Fruit fly (Drosophila melanogaster) whole organism, embryonic: ENCODE measurements around the gene eloF.

Experiments
- Adf1 ChIP-seq: fragments of 200-800 bp; sonication (Bioruptor generic); IDR thresholded peaks from 2 replicates; pipeline ENCODE4 v1.3.6; 2022; ENCODE audit warnings: missing biosample characterization, missing genetic modification characterization
- Asciz ChIP-seq: fragments of 200-800 bp; sonication (Bioruptor generic); optimal IDR thresholded peaks from 2 replicates; lab custom pipeline; 2017; ENCODE audit warnings: missing biosample characterization, mild to moderate bottlenecking, missing genetic modification characterization, missing genetic modification reagents
- B-H1 ChIP-seq: fragments of 200-800 bp; sonication (Bioruptor generic); IDR thresholded peaks from 3 replicates; pipeline ENCODE4 v1.3.6; 2022; ENCODE audit warnings: missing biosample characterization, missing genetic modification characterization
- CG10959 ChIP-seq: fragments of 200-800 bp; sonication (Bioruptor generic); IDR thresholded peaks from 2 replicates; pipeline ENCODE4 v1.3.6; 2022; ENCODE audit warnings: missing biosample characterization, missing genetic modification characterization
- CG11093 ChIP-seq: fragments of 200-800 bp; sonication (Bioruptor generic); IDR thresholded peaks from 3 replicates; pipeline ENCODE4 v1.3.6; 2022; ENCODE audit warnings: missing biosample characterization, missing genetic modification characterization
- CG12219 ChIP-seq: fragments of 200-800 bp; sonication (Bioruptor generic); optimal IDR thresholded peaks from 3 replicates; lab custom pipeline; 2018; ENCODE audit warnings: missing biosample characterization, mild to moderate bottlenecking, missing genetic modification characterization
- CG12769 ChIP-seq: fragments of 200-800 bp; sonication (Bioruptor generic); optimal IDR thresholded peaks from 2 replicates; lab custom pipeline; 2019; ENCODE audit warnings: missing biosample characterization, mild to moderate bottlenecking, missing genetic modification characterization, moderate library complexity
- CG15601 ChIP-seq: fragments of 200-800 bp; sonication (Bioruptor generic); optimal IDR thresholded peaks from 3 replicates; lab custom pipeline; 2019; ENCODE audit warnings: missing biosample characterization, mild to moderate bottlenecking, missing genetic modification characterization, moderate library complexity
- CG2129 ChIP-seq: fragments of 200-800 bp; sonication (Bioruptor generic); IDR thresholded peaks from 2 replicates; pipeline ENCODE4 v1.3.6; 2022; ENCODE audit warnings: missing biosample characterization, missing genetic modification characterization; ENCODE audit not compliant: partially characterized antibody
- CG2712 ChIP-seq: fragments of 200-800 bp; optimal IDR thresholded peaks from 3 replicates; lab custom pipeline; 2019; ENCODE audit warnings: missing biosample characterization, mild to moderate bottlenecking, missing genetic modification characterization, moderate library complexity
- CG2875 ChIP-seq: fragments of 200-800 bp; sonication (Bioruptor generic); optimal IDR thresholded peaks from 2 replicates; lab custom pipeline; 2017; ENCODE audit warnings: missing biosample characterization, mild to moderate bottlenecking, missing genetic modification characterization, missing genetic modification reagents
- CG33557 ChIP-seq: fragments of 200-800 bp; sonication (Bioruptor generic); optimal IDR thresholded peaks from 2 replicates; lab custom pipeline; 2019; ENCODE audit warnings: missing biosample characterization, mild to moderate bottlenecking, missing genetic modification characterization, moderate library complexity
- CG4424 ChIP-seq: fragments of 200-800 bp; sonication (Bioruptor generic); optimal IDR thresholded peaks from 3 replicates; lab custom pipeline; 2016; ENCODE audit warnings: missing biosample characterization, missing genetic modification characterization
- CG8359 ChIP-seq: fragments of 200-800 bp; sonication (Bioruptor generic); optimal IDR thresholded peaks from 2 replicates; lab custom pipeline; 2017; ENCODE audit warnings: missing biosample characterization, mild to moderate bottlenecking, missing genetic modification characterization, borderline replicate concordance
- CG8388 ChIP-seq: fragments of 200-800 bp; sonication (Bioruptor generic); optimal IDR thresholded peaks from 2 replicates; lab custom pipeline; 2019; ENCODE audit warnings: missing biosample characterization, mild to moderate bottlenecking, missing genetic modification characterization, moderate library complexity
- CG9727 ChIP-seq: fragments of 200-800 bp; sonication (Bioruptor generic); optimal IDR thresholded peaks from 3 replicates; lab custom pipeline; 2017; ENCODE audit warnings: missing biosample characterization, mild to moderate bottlenecking, missing genetic modification characterization
- D19A ChIP-seq: fragments of 200-800 bp; optimal IDR thresholded peaks from 3 replicates; lab custom pipeline; 2019; ENCODE audit warnings: missing biosample characterization, mild to moderate bottlenecking, missing genetic modification characterization, moderate library complexity
- Dad ChIP-seq: fragments of 200-800 bp; sonication (Bioruptor generic); optimal IDR thresholded peaks from 3 replicates; lab custom pipeline; 2016; ENCODE audit warnings: missing biosample characterization, missing genetic modification characterization
- Deaf1 ChIP-seq: fragments of 200-800 bp; optimal IDR thresholded peaks from 3 replicates; lab custom pipeline; 2019; ENCODE audit warnings: missing biosample characterization, mild to moderate bottlenecking, missing genetic modification characterization, moderate library complexity
- Doc3 ChIP-seq: fragments of 200-800 bp; sonication (Bioruptor generic); IDR thresholded peaks from 3 replicates; pipeline ENCODE4 v1.3.6; 2022; ENCODE audit warnings: missing biosample characterization, missing genetic modification characterization; ENCODE audit not compliant: partially characterized antibody
- Dp ChIP-seq: fragments of 200-800 bp; sonication (Bioruptor generic); optimal IDR thresholded peaks from 2 replicates; lab custom pipeline; 2018; ENCODE audit warnings: missing biosample characterization, mild to moderate bottlenecking, missing genetic modification characterization, moderate library complexity
- ERR ChIP-seq: fragments of 200-800 bp; sonication (Bioruptor generic); optimal IDR thresholded peaks from 2 replicates; lab custom pipeline; 2016; ENCODE audit warnings: missing biosample characterization, missing genetic modification characterization
- Elba2 ChIP-seq: fragments of 200-800 bp; sonication (Bioruptor generic); optimal IDR thresholded peaks from 3 replicates; lab custom pipeline; 2016; ENCODE audit warnings: missing biosample characterization, missing genetic modification characterization
- Hmr ChIP-seq: fragments of 200-800 bp; sonication (Bioruptor generic); optimal IDR thresholded peaks from 3 replicates; lab custom pipeline; 2017; ENCODE audit warnings: mild to moderate bottlenecking, missing biosample characterization, missing genetic modification reagents, missing genetic modification characterization
- Hr78 ChIP-seq, 2 experiments: fragments of 200-800 bp in 1 of 2; fragments of >200 bp in 1 of 2; sonication (Bioruptor generic) in 1 of 2; optimal IDR thresholded peaks; 2 replicates each; lab custom pipeline; 2017 to 2019; ENCODE audit warnings: missing biosample characterization in 2 of 2, missing genetic modification characterization in 2 of 2, mild to moderate bottlenecking in 1 of 2, moderate library complexity in 1 of 2
- Neu2 ChIP-seq: fragments of 200-800 bp; sonication (Bioruptor generic); optimal IDR thresholded peaks from 3 replicates; lab custom pipeline; 2016; ENCODE audit warnings: missing biosample characterization, missing genetic modification characterization, borderline replicate concordance
- bcd ChIP-seq: fragments of 200-800 bp; sonication (Bioruptor generic); optimal IDR thresholded peaks from 2 replicates; lab custom pipeline; 2017; ENCODE audit warnings: missing biosample characterization, mild to moderate bottlenecking, missing genetic modification characterization
- btn ChIP-seq: fragments of 200-800 bp; sonication (Bioruptor generic); optimal IDR thresholded peaks from 2 replicates; lab custom pipeline; 2016; ENCODE audit warnings: missing biosample characterization, missing genetic modification characterization
- dpn ChIP-seq, 2 experiments: fragments of 200-800 bp; sonication (Bioruptor generic); optimal IDR thresholded peaks; 3 replicates each; lab custom pipeline; 2016; ENCODE audit warnings: missing biosample characterization in 2 of 2, missing genetic modification characterization in 2 of 2
- grau ChIP-seq: fragments of 200-800 bp; optimal IDR thresholded peaks from 3 replicates; lab custom pipeline; 2019; ENCODE audit warnings: missing biosample characterization, mild to moderate bottlenecking, missing genetic modification characterization, moderate library complexity
- grn ChIP-seq: fragments of 200-800 bp; sonication (Bioruptor generic); optimal IDR thresholded peaks from 3 replicates; lab custom pipeline; 2017; ENCODE audit warnings: missing biosample characterization, missing genetic modification characterization
- gsb ChIP-seq: fragments of 200-800 bp; sonication (Bioruptor generic); IDR thresholded peaks from 2 replicates; pipeline ENCODE4 v1.3.6; 2022; ENCODE audit warnings: missing biosample characterization, missing genetic modification characterization
- hb ChIP-seq: fragments of 200-800 bp; sonication (Bioruptor generic); IDR thresholded peaks from 3 replicates; pipeline ENCODE4 v1.3.6; 2022; ENCODE audit warnings: missing biosample characterization, missing genetic modification characterization; ENCODE audit not compliant: partially characterized antibody
- hbn ChIP-seq: fragments of 200-800 bp; sonication (Bioruptor generic); IDR thresholded peaks from 2 replicates; pipeline ENCODE4 v1.3.6; 2022; ENCODE audit warnings: missing biosample characterization, missing genetic modification characterization; ENCODE audit not compliant: partially characterized antibody
- kay ChIP-seq: fragments of 200-800 bp; sonication (Bioruptor generic); optimal IDR thresholded peaks from 2 replicates; lab custom pipeline; 2016; ENCODE audit warnings: missing biosample characterization, missing genetic modification characterization
- lov ChIP-seq, 2 experiments: fragments of 200-800 bp in 1 of 2; fragments of >200 bp in 1 of 2; sonication (Bioruptor generic) in 1 of 2; IDR thresholded peaks in 1 of 2; optimal IDR thresholded peaks in 1 of 2; 2 replicates in 1 of 2; 3 replicates in 1 of 2; pipeline versions ENCODE4 v1.3.6 to Lab custom; 2017 to 2022; ENCODE audit warnings: missing biosample characterization in 1 of 2, missing genetic modification characterization in 1 of 2
- slou ChIP-seq: fragments of 200-800 bp; sonication (Bioruptor generic); optimal IDR thresholded peaks from 3 replicates; lab custom pipeline; 2016; ENCODE audit warnings: missing biosample characterization, missing genetic modification characterization
- ssp ChIP-seq: fragments of 200-800 bp; sonication (Bioruptor generic); IDR thresholded peaks from 2 replicates; pipeline ENCODE4 v1.3.6; 2022; ENCODE audit warnings: missing biosample characterization, missing genetic modification characterization

eloF gene

dm6 chr3R:9800644-9801330 lies 13.2 kb upstream of the eloF start, which contains the start of the genes CG9467 and CG8526 (continued):
- TF ChIP-seq Neu2, result no peak
- TF ChIP-seq CG2129 (GFP tag; lab: Robert Waterston, UW), result peak; percentile 66
- no peak for TF ChIP-seq CG12769 (tag; lab: Kevin White, UChicago)
- TF ChIP-seq CG8359 (GFP tag; lab: Kevin White, UChicago), result no peak
- TF ChIP-seq gsb, result no peak
- peak; percentile 61 for TF ChIP-seq ssp
- TF ChIP-seq hb (GFP tag; lab: Robert Waterston, UW), result peak; percentile 70; the same call in 1 of the 3 replicates
- peak; percentile 47 for TF ChIP-seq CG33557 (GFP tag; lab: Kevin White, UChicago)
- no peak for TF ChIP-seq btn (GFP tag; lab: Kevin White, UChicago)
- TF ChIP-seq D19A (tag; lab: Kevin White, UChicago), result no peak
- peak; percentile 77 for TF ChIP-seq Dp (GFP tag; lab: Kevin White, UChicago)
- no peak for TF ChIP-seq Elba2 (GFP tag; lab: Kevin White, UChicago)
- TF ChIP-seq CG10959 (GFP tag; lab: Robert Waterston, UW), result no peak
- TF ChIP-seq Asciz (GFP tag; lab: Kevin White, UChicago), result no peak
- peak; percentile 80 for TF ChIP-seq CG2712
- peak; percentile 68 for TF ChIP-seq CG8388 (GFP tag; lab: Kevin White, UChicago)
- no peak for TF ChIP-seq CG12219 (GFP tag; lab: Kevin White, UChicago)
- no peak for TF ChIP-seq grn (GFP tag; lab: Kevin White, UChicago)
- TF ChIP-seq Doc3 (GFP tag; lab: Robert Waterston, UW), result peak; percentile 74
- TF ChIP-seq Adf1, result no peak; the same call in 1 of the 2 replicates
- 0 out of 3 replicates have a peak, but pooled peaks have one; percentile 41 for TF ChIP-seq CG11093 (GFP tag; lab: Robert Waterston, UW)
- peak; percentile 74 for TF ChIP-seq Hmr (GFP tag; lab: Kevin White, UChicago)
- peak; percentile 52 to 71 for TF ChIP-seq dpn (GFP tag; optimal IDR thresholded peaks at IDR 0.05; lab: Kevin White, UChicago)
- TF ChIP-seq Deaf1 (tag; lab: Kevin White, UChicago), result no peak
- TF ChIP-seq slou (GFP tag; lab: Kevin White, UChicago), result peak; percentile 59
- no peak for TF ChIP-seq Hr78 (GFP tag; optimal IDR thresholded peaks at IDR 0.05; lab: Kevin White, UChicago)
- no peak for TF ChIP-seq kay (GFP tag; lab: Kevin White, UChicago)
- no peak for TF ChIP-seq ERR (GFP tag; lab: Kevin White, UChicago)
- no peak for TF ChIP-seq Dad (GFP tag; lab: Kevin White, UChicago)
- peak; percentile 75 for TF ChIP-seq hbn (GFP tag; lab: Robert Waterston, UW)
- peak; percentile 69 for TF ChIP-seq CG9727
- TF ChIP-seq CG15601 (tag; lab: Kevin White, UChicago), result peak; percentile 65
- no peak for TF ChIP-seq CG2875 (GFP tag; lab: Kevin White, UChicago)
- TF ChIP-seq B-H1 (GFP tag; lab: Robert Waterston, UW), result no peak
- TF ChIP-seq lov (optimal IDR thresholded peaks at IDR 0.05; lab: Kevin White, UChicago), result no peak
- no peak for TF ChIP-seq lov (GFP tag; IDR thresholded peaks at IDR 0.05; lab: Robert Waterston, UW)
- peak; percentile 77 for TF ChIP-seq grau (tag; lab: Kevin White, UChicago)
- peak; percentile 67 for TF ChIP-seq bcd (GFP tag; lab: Kevin White, UChicago)
- peak; percentile 76 for TF ChIP-seq CG4424 (GFP tag; lab: Kevin White, UChicago)
